Worm (Caenorhabditis elegans) whole organism, L1 larva: ENCODE results near the gene H40L08.1.

ENCODE experiments used
- blmp-1 ChIP-seq: fragments of 150-350 bp; optimal IDR thresholded peaks from 2 replicates; lab custom pipeline; 2014; ENCODE audit warnings: missing biosample characterization, missing genetic modification characterization
- ces-1 ChIP-seq: fragments of 150-350 bp; optimal IDR thresholded peaks from 2 replicates; lab custom pipeline; 2014; ENCODE audit warnings: missing biosample characterization, missing genetic modification reagents, missing genetic modification characterization
- fkh-10 ChIP-seq: sonication (generic microtip); optimal IDR thresholded peaks from 2 replicates; lab custom pipeline; 2017; ENCODE audit warnings: missing biosample characterization, missing genetic modification reagents, missing genetic modification characterization
- irx-1 ChIP-seq: sonication (generic microtip); optimal IDR thresholded peaks from 2 replicates; lab custom pipeline; 2016; ENCODE audit warnings: missing genetic modification characterization, missing compliant biosample characterization
- isw-1 ChIP-seq: fragments of 200-800 bp; sonication (Bioruptor generic); IDR thresholded peaks from 2 replicates; pipeline ENCODE4 v1.3.6; 2022; ENCODE audit warnings: missing genetic modification characterization, missing compliant biosample characterization
- nhr-11 ChIP-seq: fragments of 150-350 bp; optimal IDR thresholded peaks from 2 replicates; lab custom pipeline; 2014; ENCODE audit warnings: missing biosample characterization, missing genetic modification characterization
- nhr-85 ChIP-seq: sonication (generic microtip); peaks from one replicate; lab custom pipeline; 2016; ENCODE audit warnings: missing genetic modification characterization, inconsistent platforms, missing compliant biosample characterization
- nhr-90 ChIP-seq: sonication (generic microtip); optimal IDR thresholded peaks from 2 replicates; lab custom pipeline; 2016; ENCODE audit warnings: mild to moderate bottlenecking, missing genetic modification characterization, missing compliant biosample characterization; ENCODE audit not compliant: poor library complexity
- snpc-4 ChIP-seq: fragments of 150-350 bp; optimal IDR thresholded peaks from 2 replicates; lab custom pipeline; 2014; ENCODE audit warnings: missing biosample characterization, missing genetic modification characterization
- tbx-2 ChIP-seq: sonication (generic microtip); optimal IDR thresholded peaks from 2 replicates; lab custom pipeline; 2016; ENCODE audit warnings: missing genetic modification characterization, missing compliant biosample characterization

DNA sequence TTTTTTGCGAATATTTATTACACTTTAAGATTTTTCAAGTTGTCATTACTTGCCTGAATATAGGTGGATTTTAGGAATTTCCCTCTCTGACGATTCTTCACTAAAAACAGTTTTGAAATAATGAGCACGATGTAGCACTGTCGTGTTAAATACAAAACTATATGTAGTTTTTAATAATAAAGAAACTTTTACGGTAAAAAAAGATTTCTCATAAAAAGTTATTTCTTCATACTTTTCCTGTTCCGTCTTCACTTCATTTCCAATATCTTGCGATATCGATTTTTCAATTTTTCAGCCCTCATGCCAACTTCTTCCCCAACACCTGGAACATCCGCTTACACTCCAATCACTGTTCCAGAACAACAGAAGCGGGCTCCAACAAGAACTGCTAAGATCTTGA lies 31.5 kb downstream of the H40L08.1 start, which contains the start of gene H03G16.6:
- TF ChIP-seq tbx-2 (tag; lab: Kevin White, UChicago) = no peak
- no peak for TF ChIP-seq blmp-1
- no peak for TF ChIP-seq nhr-90 (tag; lab: Kevin White, UChicago)
- TF ChIP-seq isw-1 (GFP tag; lab: Robert Waterston, UW) = no peak
- no peak for TF ChIP-seq fkh-10 (GFP tag; lab: Kevin White, UChicago)
- TF ChIP-seq ces-1 = no peak
- no peak for TF ChIP-seq nhr-85 (tag; lab: Kevin White, UChicago)
- no peak for TF ChIP-seq snpc-4
- no peak for TF ChIP-seq irx-1 (tag; lab: Kevin White, UChicago)
- TF ChIP-seq nhr-11 (tag; lab: Kevin White, UChicago) = no peak
